Comparison of ENCODE assay signal across 1 fruit fly cellular context in the genomic region with DNA sequence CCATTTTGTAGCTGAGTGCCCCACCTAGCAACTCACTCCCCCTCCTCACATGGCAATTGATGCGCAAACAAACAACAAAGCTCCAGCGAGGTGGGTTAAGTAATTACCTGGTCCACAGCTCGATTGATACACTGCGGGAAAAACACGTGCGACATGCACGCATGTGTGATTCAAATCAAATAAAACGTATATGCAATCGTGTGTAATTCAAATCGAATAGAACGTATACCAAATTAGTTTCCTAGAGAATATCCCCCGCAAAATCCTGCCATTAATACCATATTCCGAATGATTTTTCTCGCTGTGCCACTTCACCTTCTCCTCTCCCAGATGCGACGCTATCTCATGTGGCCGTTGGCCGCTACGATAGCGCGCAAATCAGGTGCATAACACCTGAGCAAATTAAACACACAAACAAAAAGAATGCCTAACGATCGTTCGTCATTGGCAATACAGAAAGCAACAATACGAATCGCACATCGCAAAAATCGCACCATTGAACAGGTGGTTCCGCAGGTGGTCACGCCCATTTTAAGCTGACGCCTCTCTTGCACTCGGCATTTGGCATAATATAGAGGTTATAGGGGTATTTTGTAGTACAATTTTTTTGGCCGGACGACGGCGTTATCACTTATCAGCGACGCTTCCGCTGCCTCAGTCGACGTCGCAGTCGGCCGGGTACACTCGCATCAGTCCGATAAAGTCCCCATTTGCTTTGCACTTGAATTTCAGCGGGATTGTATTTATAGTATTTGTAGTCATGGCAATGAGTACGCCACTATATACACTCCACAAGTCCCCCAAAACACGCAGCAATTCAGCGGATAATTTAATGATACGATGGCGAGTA.
A peak's percentile ranks its signal among the peaks of the same experiment; 100 is the strongest.
TF ChIP-seq lines count a peak whose summit lies in the region.

No protein-coding gene starts in this region.

TF ChIP-seq in whole organism, embryonic, 481 proteins besides CTCF, POLR2A, EP300 and RAD21 (continued from another document and continues in another):
- TF ChIP-seq CG9932 (GFP tag; IDR thresholded peaks at IDR 0.05; lab: Robert Waterston, UW) (peak; percentile 64), NfI (GFP tag; optimal IDR thresholded peaks at IDR 0.05; lab: Kevin White, UChicago) (peak; percentile 56), sob (GFP tag; IDR thresholded peaks at IDR 0.05; lab: Robert Waterston, UW) (peak; percentile 74), CHES-1-like (GFP tag; optimal IDR thresholded peaks at IDR 0.05; lab: Kevin White, UChicago) (peak; percentile 57), CG2712 (tag; optimal IDR thresholded peaks at IDR 0.05; lab: Kevin White, UChicago) (peak; percentile 72), row (GFP tag; IDR thresholded peaks at IDR 0.05; lab: Robert Waterston, UW) (peak; percentile 83), kay (GFP tag; optimal IDR thresholded peaks at IDR 0.05; lab: Kevin White, UChicago) (peak; percentile 30), Gsc (GFP tag; IDR thresholded peaks at IDR 0.05; lab: Robert Waterston, UW) (no peak), Atf-2 (GFP tag; optimal IDR thresholded peaks at IDR 0.05; lab: Kevin White, UChicago) (peak; percentile 61), CG34224 (GFP tag; IDR thresholded peaks at IDR 0.05; lab: Robert Waterston, UW; ENCODE audit: partially characterized antibody) (no peak), tgo (GFP tag; IDR thresholded peaks at IDR 0.05; lab: Robert Waterston, UW) (peak; percentile 69), ash1 (GFP tag; optimal IDR thresholded peaks at IDR 0.05; lab: Kevin White, UChicago) (no peak), CG10431 (GFP tag; optimal IDR thresholded peaks at IDR 0.05; lab: Kevin White, UChicago) (no peak), peb (GFP tag; IDR thresholded peaks at IDR 0.05; lab: Robert Waterston, UW) (peak; percentile 21; the same call in 1 of the 2 replicates), sqz (GFP tag; optimal IDR thresholded peaks at IDR 0.05; lab: Kevin White, UChicago) (no peak), slbo (GFP tag; IDR thresholded peaks at IDR 0.05; lab: Robert Waterston, UW) (peak; percentile 84), ERR (GFP tag; optimal IDR thresholded peaks at IDR 0.05; lab: Kevin White, UChicago) (peak; percentile 45), repo (GFP tag; optimal IDR thresholded peaks at IDR 0.05; lab: Kevin White, UChicago) (peak; percentile 49), C15 (GFP tag; IDR thresholded peaks at IDR 0.05; lab: Robert Waterston, UW) (no peak), eyg (GFP tag; optimal IDR thresholded peaks at IDR 0.05; lab: Kevin White, UChicago) (no peak), cg (GFP tag; optimal IDR thresholded peaks at IDR 0.05; lab: Kevin White, UChicago) (no peak), lov (optimal IDR thresholded peaks at IDR 0.05; lab: Kevin White, UChicago) (no peak), lov (GFP tag; IDR thresholded peaks at IDR 0.05; lab: Robert Waterston, UW) (0 out of 3 replicates have a peak, but pooled peaks have one; percentile 63), pros (GFP tag; optimal IDR thresholded peaks at IDR 0.05; lab: Kevin White, UChicago) (no peak), scrt (GFP tag; optimal IDR thresholded peaks at IDR 0.05; lab: Kevin White, UChicago) (peak; percentile 27), Hr51 (GFP tag; optimal IDR thresholded peaks at IDR 0.05; lab: Kevin White, UChicago) (peak; percentile 2 to 76), trem (tag; optimal IDR thresholded peaks at IDR 0.05; lab: Kevin White, UChicago) (no peak), p53 (GFP tag; optimal IDR thresholded peaks at IDR 0.05; lab: Kevin White, UChicago) (no peak), lola (GFP tag; optimal IDR thresholded peaks at IDR 0.05; lab: Kevin White, UChicago) (peak in 1 of 3 experiments; percentile 10), sens (GFP tag; lab: Kevin White, UChicago) (peak; percentile 91), CG34422 (GFP tag; IDR thresholded peaks at IDR 0.05; lab: Robert Waterston, UW) (no peak; the same call in 2 of the 3 replicates), CG2116 (GFP tag; optimal IDR thresholded peaks at IDR 0.05; lab: Kevin White, UChicago) (peak; percentile 11), yki (optimal IDR thresholded peaks at IDR 0.05; lab: Kevin White, UChicago) (no peak), otp (GFP tag; IDR thresholded peaks at IDR 0.05; lab: Robert Waterston, UW) (peak; percentile 69; the same call in 1 of the 3 replicates), Usf (GFP tag; optimal IDR thresholded peaks at IDR 0.05; lab: Kevin White, UChicago) (no peak), dm (GFP tag; optimal IDR thresholded peaks at IDR 0.05; lab: Kevin White, UChicago) (peak; percentile 52), Scr (GFP tag; IDR thresholded peaks at IDR 0.05; lab: Robert Waterston, UW; ENCODE audit: partially characterized antibody) (no peak), Ets65A (GFP tag; lab: Kevin White, UChicago) (peak; percentile 93), Hmr (GFP tag; optimal IDR thresholded peaks at IDR 0.05; lab: Kevin White, UChicago) (peak; percentile 67), CG4424 (GFP tag; optimal IDR thresholded peaks at IDR 0.05; lab: Kevin White, UChicago) (peak; percentile 73), en (GFP tag; optimal IDR thresholded peaks at IDR 0.05; lab: Kevin White, UChicago) (no peak), sima (GFP tag; optimal IDR thresholded peaks at IDR 0.05; lab: Kevin White, UChicago) (peak; percentile 31), CG10979 (tag; optimal IDR thresholded peaks at IDR 0.05; lab: Kevin White, UChicago) (peak; percentile 52), sug (tag; optimal IDR thresholded peaks at IDR 0.05; lab: Kevin White, UChicago) (peak; percentile 59), da (GFP tag; optimal IDR thresholded peaks at IDR 0.05; lab: Kevin White, UChicago) (peak; percentile 1), gce (GFP tag; IDR thresholded peaks at IDR 0.05; lab: Robert Waterston, UW) (no peak), kni (GFP tag; optimal IDR thresholded peaks at IDR 0.05; lab: Kevin White, UChicago) (no peak), gro (GFP tag; optimal IDR thresholded peaks at IDR 0.05; lab: Kevin White, UChicago) (no peak), dati (GFP tag; IDR thresholded peaks at IDR 0.05; lab: Robert Waterston, UW) (peak; percentile 59), Dll (GFP tag; IDR thresholded peaks at IDR 0.05; lab: Robert Waterston, UW; ENCODE audit: partially characterized antibody) (no peak), maf-S (GFP tag; optimal IDR thresholded peaks at IDR 0.05; lab: Kevin White, UChicago) (peak; percentile 5), CG42726 (GFP tag; IDR thresholded peaks at IDR 0.05; lab: Robert Waterston, UW; ENCODE audit: partially characterized antibody) (no peak), CG4820 (GFP tag; optimal IDR thresholded peaks at IDR 0.05; lab: Kevin White, UChicago) (peak; percentile 55), tll (GFP tag; optimal IDR thresholded peaks at IDR 0.05; lab: Kevin White, UChicago) (no peak), corto (GFP tag; optimal IDR thresholded peaks at IDR 0.05; lab: Kevin White, UChicago) (peak; percentile 68), Dp (GFP tag; optimal IDR thresholded peaks at IDR 0.05; lab: Kevin White, UChicago) (no peak), CG1024 (GFP tag; IDR thresholded peaks at IDR 0.05; lab: Robert Waterston, UW) (peak; percentile 56; the same call in 1 of the 2 replicates), CoRest (tag; optimal IDR thresholded peaks at IDR 0.05; lab: Kevin White, UChicago) (peak; percentile 71), ham (GFP tag; IDR thresholded peaks at IDR 0.05; lab: Robert Waterston, UW) (no peak), CG12071 (GFP tag; optimal IDR thresholded peaks at IDR 0.05; lab: Kevin White, UChicago) (peak; percentile 26), CG8359 (GFP tag; optimal IDR thresholded peaks at IDR 0.05; lab: Kevin White, UChicago; ENCODE audit: borderline replicate concordance) (no peak), CG6175 (GFP tag; IDR thresholded peaks at IDR 0.05; lab: Robert Waterston, UW) (no peak), gfzf (GFP tag; optimal IDR thresholded peaks at IDR 0.05; lab: Kevin White, UChicago) (no peak), sr (GFP tag; IDR thresholded peaks at IDR 0.05; lab: Robert Waterston, UW) (0 out of 3 replicates have a peak, but pooled peaks have one; percentile 10), tna (GFP tag; IDR thresholded peaks at IDR 0.05; lab: Robert Waterston, UW; ENCODE audit: partially characterized antibody) (no peak), CG10267 (tag; optimal IDR thresholded peaks at IDR 0.05; lab: Kevin White, UChicago) (peak; percentile 22), CG3281 (GFP tag; optimal IDR thresholded peaks at IDR 0.05; lab: Kevin White, UChicago) (peak; percentile 56), Hr78 (GFP tag; optimal IDR thresholded peaks at IDR 0.05; lab: Kevin White, UChicago) (no peak), sisA (GFP tag; IDR thresholded peaks at IDR 0.05; lab: Robert Waterston, UW) (peak; percentile 76), caup (GFP tag; optimal IDR thresholded peaks at IDR 0.05; lab: Kevin White, UChicago; ENCODE audit: severe bottlenecking) (peak; percentile 37), Jarid2 (GFP tag; optimal IDR thresholded peaks at IDR 0.05; lab: Kevin White, UChicago) (no peak), Sox102F (GFP tag; optimal IDR thresholded peaks at IDR 0.05; lab: Kevin White, UChicago) (peak; percentile 81), D19B (GFP tag; optimal IDR thresholded peaks at IDR 0.05; lab: Kevin White, UChicago) (no peak), CG10147 (GFP tag; optimal IDR thresholded peaks at IDR 0.05; lab: Kevin White, UChicago) (peak; percentile 30), vnd (GFP tag; IDR thresholded peaks at IDR 0.05; lab: Robert Waterston, UW; ENCODE audit: partially characterized antibody) (no peak), chm (GFP tag; IDR thresholded peaks at IDR 0.05; lab: Robert Waterston, UW) (0 out of 2 replicates have a peak, but pooled peaks have one; percentile 12), CG7271 (tag; optimal IDR thresholded peaks at IDR 0.05; lab: Kevin White, UChicago) (no peak), eve (GFP tag; optimal IDR thresholded peaks at IDR 0.05; lab: Kevin White, UChicago) (peak in 1 of 2 experiments; percentile 32), pum (GFP tag; optimal IDR thresholded peaks at IDR 0.05; lab: Kevin White, UChicago) (peak; percentile 40), CG17568 (GFP tag; optimal IDR thresholded peaks at IDR 0.05; lab: Kevin White, UChicago) (no peak), HmgD (GFP tag; optimal IDR thresholded peaks at IDR 0.05; lab: Kevin White, UChicago) (peak; percentile 31), wor (GFP tag; IDR thresholded peaks at IDR 0.05; lab: Robert Waterston, UW) (peak; percentile 79), unc-4 (GFP tag; IDR thresholded peaks at IDR 0.05; lab: Robert Waterston, UW; ENCODE audit: partially characterized antibody) (no peak), CG18619 (GFP tag; optimal IDR thresholded peaks at IDR 0.05; lab: Kevin White, UChicago) (peak; percentile 53), CG34376 (GFP tag; optimal IDR thresholded peaks at IDR 0.05; lab: Kevin White, UChicago) (no peak), ssp (GFP tag; IDR thresholded peaks at IDR 0.05; lab: Robert Waterston, UW) (peak; percentile 55), CG4617 (GFP tag; optimal IDR thresholded peaks at IDR 0.05; lab: Kevin White, UChicago; ENCODE audit: borderline replicate concordance) (peak; percentile 11), stwl (tag; optimal IDR thresholded peaks at IDR 0.05; lab: Kevin White, UChicago) (no peak), CG14710 (tag; optimal IDR thresholded peaks at IDR 0.05; lab: Kevin White, UChicago) (peak; percentile 35), CG1603 (tag; optimal IDR thresholded peaks at IDR 0.05; lab: Kevin White, UChicago) (peak; percentile 85), CG11504 (tag; optimal IDR thresholded peaks at IDR 0.05; lab: Kevin White, UChicago) (peak; percentile 79), tup (GFP tag; optimal IDR thresholded peaks at IDR 0.05; lab: Kevin White, UChicago) (no peak), gt (GFP tag; IDR thresholded peaks at IDR 0.05; lab: Robert Waterston, UW) (no peak), Nf-YC (tag; optimal IDR thresholded peaks at IDR 0.05; lab: Kevin White, UChicago) (no peak), crp (GFP tag; optimal IDR thresholded peaks at IDR 0.05; lab: Kevin White, UChicago) (no peak), Spps (tag; optimal IDR thresholded peaks at IDR 0.05; lab: Kevin White, UChicago) (no peak), pho (GFP tag; optimal IDR thresholded peaks at IDR 0.05; lab: Kevin White, UChicago) (peak; percentile 68), CG5953 (GFP tag; IDR thresholded peaks at IDR 0.05; lab: Robert Waterston, UW) (peak; percentile 65), Adf1 (GFP tag; IDR thresholded peaks at IDR 0.05; lab: Robert Waterston, UW) (peak; percentile 90), Chrac-16 (GFP tag; optimal IDR thresholded peaks at IDR 0.05; lab: Kevin White, UChicago) (peak; percentile 53), CG12744 (GFP tag; optimal IDR thresholded peaks at IDR 0.05; lab: Kevin White, UChicago) (no peak), hb (GFP tag; IDR thresholded peaks at IDR 0.05; lab: Robert Waterston, UW; ENCODE audit: partially characterized antibody) (no peak), Dip3 (GFP tag; optimal IDR thresholded peaks at IDR 0.05; lab: Kevin White, UChicago) (peak; percentile 74), Doc2 (GFP tag; IDR thresholded peaks at IDR 0.05; lab: Robert Waterston, UW) (no peak), CG7987 (GFP tag; optimal IDR thresholded peaks at IDR 0.05; lab: Kevin White, UChicago) (no peak), CG10565 (GFP tag; optimal IDR thresholded peaks at IDR 0.05; lab: Kevin White, UChicago) (no peak), CkIIα-i1 (GFP tag; IDR thresholded peaks at IDR 0.05; lab: Robert Waterston, UW) (no peak), trh (GFP tag; optimal IDR thresholded peaks at IDR 0.05; lab: Kevin White, UChicago) (no peak), chn (GFP tag; optimal IDR thresholded peaks at IDR 0.05; lab: Kevin White, UChicago) (no peak), ato (GFP tag; IDR thresholded peaks at IDR 0.05; lab: Robert Waterston, UW; ENCODE audit: partially characterized antibody) (no peak), HmgZ (tag; optimal IDR thresholded peaks at IDR 0.05; lab: Kevin White, UChicago) (peak; percentile 9), NK7.1 (GFP tag; optimal IDR thresholded peaks at IDR 0.05; lab: Kevin White, UChicago) (peak; percentile 43), Fer1 (GFP tag; optimal IDR thresholded peaks at IDR 0.05; lab: Kevin White, UChicago) (peak; percentile 58), jumu (GFP tag; optimal IDR thresholded peaks at IDR 0.05; lab: Kevin White, UChicago) (peak; percentile 57), amos (GFP tag; IDR thresholded peaks at IDR 0.05; lab: Robert Waterston, UW; ENCODE audit: partially characterized antibody) (no peak), Oaz (GFP tag; IDR thresholded peaks at IDR 0.05; lab: Robert Waterston, UW) (peak; percentile 39; the same call in 1 of the 2 replicates), Poxn (GFP tag; IDR thresholded peaks at IDR 0.05; lab: Robert Waterston, UW) (0 out of 2 replicates have a peak, but pooled peaks have one; percentile 18), CG31388 (GFP tag; optimal IDR thresholded peaks at IDR 0.05; lab: Kevin White, UChicago) (peak; percentile 20), CG13296 (GFP tag; optimal IDR thresholded peaks at IDR 0.05; lab: Kevin White, UChicago) (no peak), dmrt11E (tag; optimal IDR thresholded peaks at IDR 0.05; lab: Kevin White, UChicago) (peak; percentile 22), H15 (GFP tag; IDR thresholded peaks at IDR 0.05; lab: Robert Waterston, UW) (peak; percentile 77)
